Fruit fly (Drosophila melanogaster) whole organism, embryonic: ENCODE results near the gene Dhc36C.

Experiments used
- Abd-B ChIP-seq: fragments of 200-800 bp; sonication (Bioruptor generic); optimal IDR thresholded peaks from 2 replicates; lab custom pipeline; 2018; ENCODE audit warnings: missing biosample characterization, mild to moderate bottlenecking, missing genetic modification characterization, moderate library complexity
- Atf-2 ChIP-seq: fragments of 200-800 bp; sonication (Bioruptor generic); optimal IDR thresholded peaks from 2 replicates; lab custom pipeline; 2016; ENCODE audit warnings: missing biosample characterization, missing genetic modification characterization
- C15 ChIP-seq: fragments of 200-800 bp; sonication (Bioruptor generic); IDR thresholded peaks from 3 replicates; pipeline ENCODE4 v1.3.6; 2022; ENCODE audit warnings: missing biosample characterization, missing genetic modification characterization
- CG10147 ChIP-seq: fragments of 200-800 bp; sonication (Bioruptor generic); optimal IDR thresholded peaks from 2 replicates; lab custom pipeline; 2019; ENCODE audit warnings: missing biosample characterization, mild to moderate bottlenecking, missing genetic modification characterization, moderate library complexity
- CG1024 ChIP-seq: fragments of 200-800 bp; sonication (Bioruptor generic); IDR thresholded peaks from 2 replicates; pipeline ENCODE4 v1.3.6; 2022; ENCODE audit warnings: missing biosample characterization, missing genetic modification characterization
- CG14014 ChIP-seq: fragments of 200-800 bp; sonication (Bioruptor generic); IDR thresholded peaks from 2 replicates; pipeline ENCODE4 v1.3.6; 2022; ENCODE audit warnings: missing biosample characterization, missing genetic modification characterization
- CG15073 ChIP-seq: fragments of 200-800 bp; sonication (Bioruptor generic); optimal IDR thresholded peaks from 2 replicates; lab custom pipeline; 2016; ENCODE audit warnings: missing biosample characterization, missing genetic modification characterization
- CG15479 ChIP-seq: fragments of 200-800 bp; sonication (Bioruptor generic); optimal IDR thresholded peaks from 3 replicates; lab custom pipeline; 2019; ENCODE audit warnings: missing biosample characterization, mild to moderate bottlenecking, missing genetic modification characterization, moderate library complexity
- CG1603 ChIP-seq: fragments of 200-800 bp; sonication (Bioruptor generic); optimal IDR thresholded peaks from 2 replicates; lab custom pipeline; 2019; ENCODE audit warnings: missing biosample characterization, mild to moderate bottlenecking, missing genetic modification characterization, moderate library complexity
- CG1647 ChIP-seq: fragments of 200-800 bp; sonication (Bioruptor generic); optimal IDR thresholded peaks from 3 replicates; lab custom pipeline; 2016; ENCODE audit warnings: missing biosample characterization, missing genetic modification characterization
- CG16779 ChIP-seq: fragments of 200-800 bp; sonication (Bioruptor generic); IDR thresholded peaks from 2 replicates; pipeline ENCODE4 v1.3.6; 2022; ENCODE audit warnings: missing biosample characterization, missing genetic modification characterization
- CG1792 ChIP-seq: fragments of 200-800 bp; sonication (Bioruptor generic); optimal IDR thresholded peaks from 2 replicates; lab custom pipeline; 2016; ENCODE audit warnings: missing biosample characterization, missing genetic modification characterization
- CG1832 ChIP-seq: fragments of 200-800 bp; sonication (Bioruptor generic); optimal IDR thresholded peaks from 2 replicates; lab custom pipeline; 2017; ENCODE audit warnings: missing biosample characterization, mild to moderate bottlenecking, missing genetic modification characterization, inconsistent platforms
- CG2202 ChIP-seq: fragments of 200-800 bp; sonication (Bioruptor generic); optimal IDR thresholded peaks from 2 replicates; lab custom pipeline; 2018; ENCODE audit warnings: missing biosample characterization, mild to moderate bottlenecking, missing genetic modification characterization
- CG6654 ChIP-seq: fragments of 200-800 bp; sonication (Bioruptor generic); optimal IDR thresholded peaks from 2 replicates; lab custom pipeline; 2017; ENCODE audit warnings: missing biosample characterization, mild to moderate bottlenecking, missing genetic modification characterization
- CG6689 ChIP-seq: fragments of 200-800 bp; sonication (Bioruptor generic); IDR thresholded peaks from 2 replicates; pipeline ENCODE4 v1.3.6; 2022; ENCODE audit warnings: missing biosample characterization, missing genetic modification characterization
- CG7372 ChIP-seq: fragments of 200-800 bp; sonication (Bioruptor generic); IDR thresholded peaks from 2 replicates; pipeline ENCODE4 v1.3.6; 2022; ENCODE audit warnings: missing biosample characterization, missing genetic modification characterization
- CG9437 ChIP-seq: fragments of 200-800 bp; sonication (Bioruptor generic); optimal IDR thresholded peaks from 2 replicates; lab custom pipeline; 2018; ENCODE audit warnings: missing biosample characterization, mild to moderate bottlenecking, missing genetic modification characterization
- D19A ChIP-seq: fragments of 200-800 bp; optimal IDR thresholded peaks from 3 replicates; lab custom pipeline; 2019; ENCODE audit warnings: missing biosample characterization, mild to moderate bottlenecking, missing genetic modification characterization, moderate library complexity
- D19B ChIP-seq: fragments of 200-800 bp; sonication (Bioruptor generic); optimal IDR thresholded peaks from 2 replicates; lab custom pipeline; 2017; ENCODE audit warnings: missing biosample characterization, mild to moderate bottlenecking, missing genetic modification characterization
- Dref ChIP-seq: fragments of 200-800 bp; sonication (Bioruptor generic); IDR thresholded peaks from 2 replicates; pipeline ENCODE4 v1.3.6; 2022; ENCODE audit warnings: missing biosample characterization, missing genetic modification characterization
- Drgx ChIP-seq: fragments of 200-800 bp; sonication (Bioruptor generic); IDR thresholded peaks from 2 replicates; pipeline ENCODE4 v1.3.6; 2022; ENCODE audit warnings: missing biosample characterization, missing genetic modification characterization
- Lhr ChIP-seq: fragments of 200-800 bp; sonication (Bioruptor generic); optimal IDR thresholded peaks from 3 replicates; lab custom pipeline; 2017; ENCODE audit warnings: mild to moderate bottlenecking, missing biosample characterization, missing genetic modification reagents, missing genetic modification characterization
- NK7.1 ChIP-seq: fragments of 200-800 bp; sonication (Bioruptor generic); optimal IDR thresholded peaks from 3 replicates; lab custom pipeline; 2016; ENCODE audit warnings: missing biosample characterization, missing genetic modification characterization
- Oli ChIP-seq: fragments of 200-800 bp; sonication (Bioruptor generic); optimal IDR thresholded peaks from 2 replicates; lab custom pipeline; 2018; ENCODE audit warnings: missing biosample characterization, mild to moderate bottlenecking, missing genetic modification characterization, moderate library complexity
- Sry-δ ChIP-seq: fragments of 200-800 bp; sonication (Bioruptor generic); optimal IDR thresholded peaks from 2 replicates; lab custom pipeline; 2016; ENCODE audit warnings: missing biosample characterization, missing genetic modification characterization
- Taf1 ChIP-seq: fragments of 200-800 bp; sonication (Bioruptor generic); IDR thresholded peaks from 2 replicates; pipeline ENCODE4 v1.3.6; 2022; ENCODE audit warnings: missing biosample characterization, missing genetic modification characterization
- amos ChIP-seq: fragments of 200-800 bp; sonication (Bioruptor generic); IDR thresholded peaks from 2 replicates; pipeline ENCODE4 v1.3.6; 2022; ENCODE audit warnings: missing biosample characterization, missing genetic modification characterization; ENCODE audit not compliant: partially characterized antibody
- br ChIP-seq: fragments of >200 bp; optimal IDR thresholded peaks from 2 replicates; lab custom pipeline; 2017
- caup ChIP-seq: fragments of 200-800 bp; sonication (Bioruptor generic); optimal IDR thresholded peaks from 3 replicates; lab custom pipeline; 2017; ENCODE audit warnings: missing biosample characterization, mild to moderate bottlenecking, missing genetic modification characterization, moderate library complexity; ENCODE audit not compliant: severe bottlenecking
- cg ChIP-seq: fragments of 200-800 bp; sonication (Bioruptor generic); optimal IDR thresholded peaks from 3 replicates; lab custom pipeline; 2019; ENCODE audit warnings: missing biosample characterization, mild to moderate bottlenecking, missing genetic modification characterization, moderate library complexity
- chif ChIP-seq, 2 experiments: fragments of 200-800 bp; sonication (Bioruptor generic); optimal IDR thresholded peaks; 3 replicates each; lab custom pipeline; 2016; ENCODE audit warnings: missing biosample characterization in 2 of 2, missing genetic modification characterization in 2 of 2
- crc ChIP-seq: fragments of 200-800 bp; sonication (Bioruptor generic); optimal IDR thresholded peaks from 2 replicates; lab custom pipeline; 2016; ENCODE audit warnings: missing biosample characterization, missing genetic modification characterization
- crol ChIP-seq: fragments of 200-800 bp; sonication (Bioruptor generic); IDR thresholded peaks from 2 replicates; pipeline ENCODE4 v1.3.6; 2022; ENCODE audit warnings: missing biosample characterization, missing genetic modification characterization
- dati ChIP-seq: fragments of 200-800 bp; sonication (Bioruptor generic); IDR thresholded peaks from 2 replicates; pipeline ENCODE4 v1.3.6; 2022; ENCODE audit warnings: missing biosample characterization, missing genetic modification characterization
- dimm ChIP-seq: fragments of 200-800 bp; sonication (Bioruptor generic); IDR thresholded peaks from 2 replicates; pipeline ENCODE4 v1.3.6; 2022; ENCODE audit warnings: missing biosample characterization, missing genetic modification characterization
- fd64A ChIP-seq: fragments of 200-800 bp; sonication (Bioruptor generic); optimal IDR thresholded peaks from 3 replicates; lab custom pipeline; 2018; ENCODE audit warnings: missing biosample characterization, mild to moderate bottlenecking, missing genetic modification characterization
- fru ChIP-seq: fragments of >200 bp; optimal IDR thresholded peaks from 2 replicates; lab custom pipeline; 2017
- fu2 ChIP-seq: fragments of 200-800 bp; sonication (Bioruptor generic); optimal IDR thresholded peaks from 2 replicates; lab custom pipeline; 2016; ENCODE audit warnings: missing biosample characterization, missing genetic modification characterization
- hbn ChIP-seq: fragments of 200-800 bp; sonication (Bioruptor generic); IDR thresholded peaks from 2 replicates; pipeline ENCODE4 v1.3.6; 2022; ENCODE audit warnings: missing biosample characterization, missing genetic modification characterization; ENCODE audit not compliant: partially characterized antibody
- hkb ChIP-seq, 2 experiments: fragments of 200-800 bp in 1 of 2; fragments of >200 bp in 1 of 2; sonication (Bioruptor generic) in 1 of 2; IDR thresholded peaks in 1 of 2; optimal IDR thresholded peaks in 1 of 2; 2 replicates each; pipeline versions ENCODE4 v1.3.6 to Lab custom; 2017 to 2022; ENCODE audit warnings: missing biosample characterization in 1 of 2, missing genetic modification characterization in 1 of 2
- ind ChIP-seq: fragments of 200-800 bp; sonication (Bioruptor generic); optimal IDR thresholded peaks from 3 replicates; lab custom pipeline; 2016; ENCODE audit warnings: missing biosample characterization, missing genetic modification characterization
- kah ChIP-seq: fragments of 200-800 bp; sonication (Bioruptor generic); optimal IDR thresholded peaks from 2 replicates; lab custom pipeline; 2018; ENCODE audit warnings: missing biosample characterization, mild to moderate bottlenecking, missing genetic modification characterization
- lbe ChIP-seq: fragments of 200-800 bp; sonication (Bioruptor generic); optimal IDR thresholded peaks from 2 replicates; lab custom pipeline; 2016; ENCODE audit warnings: missing biosample characterization, mild to moderate bottlenecking, missing genetic modification characterization
- nerfin-2 ChIP-seq: fragments of 200-800 bp; sonication (Bioruptor generic); IDR thresholded peaks from 2 replicates; pipeline ENCODE4 v1.3.6; 2022; ENCODE audit warnings: missing biosample characterization, missing genetic modification characterization; ENCODE audit not compliant: partially characterized antibody
- odd ChIP-seq: fragments of 200-800 bp; sonication (Bioruptor generic); optimal IDR thresholded peaks from 2 replicates; lab custom pipeline; 2017; ENCODE audit warnings: missing biosample characterization, mild to moderate bottlenecking, missing genetic modification characterization
- ranshi ChIP-seq: fragments of 200-800 bp; sonication (Bioruptor generic); IDR thresholded peaks from 2 replicates; pipeline ENCODE4 v1.3.6; 2022; ENCODE audit warnings: missing biosample characterization, missing genetic modification characterization
- sens ChIP-seq: fragments of 200-800 bp; sonication (Bioruptor generic); peaks from one replicate; lab custom pipeline; 2016; ENCODE audit warnings: missing biosample characterization, missing genetic modification characterization
- trh ChIP-seq: fragments of 200-800 bp; sonication (Bioruptor generic); optimal IDR thresholded peaks from 2 replicates; lab custom pipeline; 2016; ENCODE audit warnings: missing biosample characterization, missing genetic modification characterization
- yki ChIP-seq: fragments of >200 bp; optimal IDR thresholded peaks from 3 replicates; lab custom pipeline; 2018

The Dhc36C gene

dm6 chr2L:17465915-17466677 lies 35.1 kb upstream of the Dhc36C start (continued):
- TF ChIP-seq ind (peak; percentile 81), Drgx (GFP tag; lab: Robert Waterston, UW) (peak; percentile 88), sens (GFP tag; lab: Kevin White, UChicago) (peak; percentile 98), amos (GFP tag; lab: Robert Waterston, UW) (no peak), CG1792 (GFP tag; lab: Kevin White, UChicago) (peak; percentile 83), CG6689 (GFP tag; lab: Robert Waterston, UW) (peak; percentile 83), Oli (tag; lab: Kevin White, UChicago) (peak; percentile 82), Abd-B (GFP tag; lab: Kevin White, UChicago) (peak; percentile 63), Taf1 (GFP tag; lab: Robert Waterston, UW) (peak; percentile 61; the same call in 1 of the 2 replicates), yki (lab: Kevin White, UChicago) (no peak), C15 (GFP tag; lab: Robert Waterston, UW) (0 out of 3 replicates have a peak, but pooled peaks have one; percentile 43), CG16779 (no peak), crol (GFP tag; lab: Robert Waterston, UW) (peak; percentile 28; the same call in 1 of the 2 replicates), crc (GFP tag; lab: Kevin White, UChicago) (peak; percentile 74), nerfin-2 (GFP tag; lab: Robert Waterston, UW) (no peak), caup (GFP tag; lab: Kevin White, UChicago) (peak; percentile 85), CG1832 (GFP tag; lab: Kevin White, UChicago) (no peak), CG1603 (peak; percentile 90), Sry-δ (GFP tag; lab: Kevin White, UChicago) (peak; percentile 47), dimm (GFP tag; lab: Robert Waterston, UW) (peak; percentile 62; the same call in 1 of the 2 replicates), lbe (GFP tag; lab: Kevin White, UChicago) (no peak), Atf-2 (GFP tag; lab: Kevin White, UChicago) (peak; percentile 80), trh (peak; percentile 60), CG15073 (GFP tag; lab: Kevin White, UChicago) (peak; percentile 23), ranshi (GFP tag; lab: Robert Waterston, UW) (peak; percentile 84), CG14014 (GFP tag; lab: Robert Waterston, UW) (peak; percentile 60; the same call in 1 of the 2 replicates), fu2 (GFP tag; lab: Kevin White, UChicago) (peak; percentile 61), CG6654 (GFP tag; lab: Kevin White, UChicago) (peak; percentile 61), CG9437 (GFP tag; lab: Kevin White, UChicago) (peak; percentile 71), kah (peak; percentile 77), Lhr (GFP tag; lab: Kevin White, UChicago) (peak; percentile 41), br (no peak), hkb (optimal IDR thresholded peaks at IDR 0.05; lab: Kevin White, UChicago) (no peak), hkb (GFP tag; IDR thresholded peaks at IDR 0.05; lab: Robert Waterston, UW) (peak; percentile 87), CG7372 (GFP tag; lab: Robert Waterston, UW) (peak; percentile 67), CG1647 (peak; percentile 73), Dref (GFP tag; lab: Robert Waterston, UW) (no peak), odd (GFP tag; lab: Kevin White, UChicago) (peak; percentile 58), D19A (peak; percentile 85), CG10147 (GFP tag; lab: Kevin White, UChicago) (no peak), D19B (peak; percentile 38), cg (GFP tag; lab: Kevin White, UChicago) (no peak), hbn (no peak), fru (no peak), dati (GFP tag; lab: Robert Waterston, UW) (peak; percentile 38; the same call in 1 of the 2 replicates), NK7.1 (GFP tag; lab: Kevin White, UChicago) (peak; percentile 76), chif (GFP tag; optimal IDR thresholded peaks at IDR 0.05; lab: Kevin White, UChicago) (peak; percentile 84), CG1024 (peak; percentile 75), CG15479 (GFP tag; lab: Kevin White, UChicago) (no peak), fd64A (GFP tag; lab: Kevin White, UChicago) (peak; percentile 58), CG2202 (peak; percentile 77)
